Fruit fly (Drosophila melanogaster): ENCODE measurements around the gene Trs33.

Gene Trs33

DNA sequence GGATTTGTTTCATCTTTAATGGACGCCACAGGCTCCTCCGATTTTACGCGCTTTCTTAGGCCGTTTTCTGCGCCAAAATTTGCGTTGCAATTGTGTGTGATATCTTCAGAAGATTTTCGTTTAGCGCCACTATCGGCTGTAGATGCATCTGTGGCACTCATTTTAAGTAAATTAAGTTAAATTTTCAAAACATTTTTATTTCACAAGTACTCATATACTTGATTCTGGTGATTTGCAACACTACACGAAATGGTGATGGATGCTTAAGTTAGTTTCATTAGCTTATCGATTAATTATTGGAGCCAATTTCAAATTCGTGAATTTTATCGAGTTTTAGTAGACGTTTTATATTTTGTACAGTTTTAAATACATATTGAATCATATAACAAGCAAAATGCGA lies 12.8 kb upstream of the Trs33 start, which contains the start of gene CG6171 (continued):
- TF ChIP-seq CG6654 (GFP tag; optimal IDR thresholded peaks at IDR 0.05) (no peak), corto (GFP tag; optimal IDR thresholded peaks at IDR 0.05) (no peak), CG8281 (tag; optimal IDR thresholded peaks at IDR 0.05) (no peak), fru (optimal IDR thresholded peaks at IDR 0.05) (no peak), Opbp (GFP tag; IDR thresholded peaks at IDR 0.05; ENCODE audit: partially characterized antibody) (peak; percentile 43; the same call in 1 of the 3 replicates), CG9876 (GFP tag; optimal IDR thresholded peaks at IDR 0.05) (no peak), pzg (GFP tag; optimal IDR thresholded peaks at IDR 0.05) (peak; percentile 55), Sin3A (optimal IDR thresholded peaks at IDR 0.05) (no peak), CG34224 (GFP tag; IDR thresholded peaks at IDR 0.05; ENCODE audit: partially characterized antibody) (peak; percentile 48; the same call in 2 of the 3 replicates), stwl (tag; optimal IDR thresholded peaks at IDR 0.05) (peak; percentile 61), CTCF (GFP tag; optimal IDR thresholded peaks at IDR 0.05) (no peak), Dp (GFP tag; optimal IDR thresholded peaks at IDR 0.05) (peak; percentile 82), BEAF-32 (GFP tag; optimal IDR thresholded peaks at IDR 0.05) (peak; percentile 63), CG7839 (tag; optimal IDR thresholded peaks at IDR 0.05) (no peak), CG13287 (GFP tag; IDR thresholded peaks at IDR 0.05; ENCODE audit: partially characterized antibody) (peak; percentile 75), dmrt11E (tag; optimal IDR thresholded peaks at IDR 0.05) (no peak), CG31365 (tag; optimal IDR thresholded peaks at IDR 0.05) (no peak), CG13894 (tag; optimal IDR thresholded peaks at IDR 0.05) (no peak), zen2 (GFP tag; IDR thresholded peaks at IDR 0.05; ENCODE audit: partially characterized antibody) (no peak; the same call in 2 of the 3 replicates), danr (GFP tag; IDR thresholded peaks at IDR 0.05) (no peak), HmgZ (tag; optimal IDR thresholded peaks at IDR 0.05) (peak; percentile 17), CG1603 (tag; optimal IDR thresholded peaks at IDR 0.05) (peak; percentile 47), CG6683 (GFP tag; optimal IDR thresholded peaks at IDR 0.05) (no peak), CG14667 (GFP tag; IDR thresholded peaks at IDR 0.05) (no peak), Neu2 (GFP tag; optimal IDR thresholded peaks at IDR 0.05; ENCODE audit: borderline replicate concordance) (peak; percentile 18), CG1602 (GFP tag; optimal IDR thresholded peaks at IDR 0.05) (no peak), Dref (GFP tag; IDR thresholded peaks at IDR 0.05) (peak; percentile 76), CG12769 (tag; optimal IDR thresholded peaks at IDR 0.05) (no peak), ro (GFP tag; IDR thresholded peaks at IDR 0.05) (no peak), Bgb (GFP tag; IDR thresholded peaks at IDR 0.05; ENCODE audit: partially characterized antibody) (peak; percentile 30; the same call in 1 of the 2 replicates), CG10543 (GFP tag; optimal IDR thresholded peaks at IDR 0.05) (no peak), CG14860 (GFP tag; IDR thresholded peaks at IDR 0.05; ENCODE audit: partially characterized antibody) (peak; percentile 48; the same call in 1 of the 3 replicates), Abd-B (GFP tag; optimal IDR thresholded peaks at IDR 0.05) (no peak), MESR4 (GFP tag; optimal IDR thresholded peaks at IDR 0.05) (peak; percentile 64), otp (GFP tag; IDR thresholded peaks at IDR 0.05) (no peak), CG7786 (GFP tag; optimal IDR thresholded peaks at IDR 0.05) (no peak), CG10959 (GFP tag; IDR thresholded peaks at IDR 0.05) (no peak), gt (GFP tag; IDR thresholded peaks at IDR 0.05) (no peak), hbn (GFP tag; IDR thresholded peaks at IDR 0.05; ENCODE audit: partially characterized antibody) (peak; percentile 44; the same call in 1 of the 2 replicates), CG2120 (GFP tag; optimal IDR thresholded peaks at IDR 0.05) (peak; percentile 44), chn (GFP tag; optimal IDR thresholded peaks at IDR 0.05) (no peak), CG4404 (GFP tag; IDR thresholded peaks at IDR 0.05) (no peak), PHDP (tag; optimal IDR thresholded peaks at IDR 0.05) (no peak), CG11093 (GFP tag; IDR thresholded peaks at IDR 0.05) (no peak), CG2116 (GFP tag; optimal IDR thresholded peaks at IDR 0.05) (peak; percentile 70), CG11723 (GFP tag; optimal IDR thresholded peaks at IDR 0.05) (no peak), emc (GFP tag; optimal IDR thresholded peaks at IDR 0.05) (no peak), Sry-δ (GFP tag; optimal IDR thresholded peaks at IDR 0.05) (peak; percentile 84), slou (GFP tag; optimal IDR thresholded peaks at IDR 0.05) (no peak), CG10267 (tag; optimal IDR thresholded peaks at IDR 0.05) (peak; percentile 92), CG10979 (tag; optimal IDR thresholded peaks at IDR 0.05) (no peak)

All from whole organism, embryonic.